Fruit fly (Drosophila melanogaster): Measurements from ENCODE around the gene CG31176.
A peak's percentile ranks its signal among the peaks of the same experiment; 100 is the strongest.

Gene CG31176

DNA sequence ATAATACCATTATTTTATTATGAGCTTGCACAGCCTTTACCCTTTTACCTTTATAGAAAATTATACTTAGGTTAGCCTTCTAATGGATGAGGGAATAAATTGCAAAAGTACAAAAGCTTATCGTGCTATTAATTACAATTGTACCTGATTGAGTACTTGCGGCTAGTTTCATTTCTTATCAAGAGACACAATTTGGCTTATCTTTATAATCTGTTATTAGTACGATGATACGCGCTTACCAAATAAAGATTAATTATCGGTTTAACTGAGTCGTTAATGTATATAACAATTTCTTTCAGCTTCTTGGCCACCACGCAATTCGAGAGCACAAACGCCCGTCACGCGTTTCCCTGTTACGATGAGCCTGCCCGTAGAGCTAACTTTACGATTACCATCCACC is 26.4 kb upstream of the CG31176 start:
- no peak for TF ChIP-seq Hr96 (GFP tag; optimal IDR thresholded peaks at IDR 0.05)
- TF ChIP-seq cic (GFP tag; optimal IDR thresholded peaks at IDR 0.05) = peak; percentile 0
- TF ChIP-seq Mnt (GFP tag; optimal IDR thresholded peaks at IDR 0.05) = no peak
- TF ChIP-seq CG33017 (tag; optimal IDR thresholded peaks at IDR 0.05) = no peak
- no peak for TF ChIP-seq toe (GFP tag; optimal IDR thresholded peaks at IDR 0.05)
- TF ChIP-seq CG5204 (GFP tag; optimal IDR thresholded peaks at IDR 0.05) = no peak
- TF ChIP-seq cnc (optimal IDR thresholded peaks at IDR 0.05) = no peak
- no peak for TF ChIP-seq CG11617 (GFP tag; optimal IDR thresholded peaks at IDR 0.05)

DNA sequence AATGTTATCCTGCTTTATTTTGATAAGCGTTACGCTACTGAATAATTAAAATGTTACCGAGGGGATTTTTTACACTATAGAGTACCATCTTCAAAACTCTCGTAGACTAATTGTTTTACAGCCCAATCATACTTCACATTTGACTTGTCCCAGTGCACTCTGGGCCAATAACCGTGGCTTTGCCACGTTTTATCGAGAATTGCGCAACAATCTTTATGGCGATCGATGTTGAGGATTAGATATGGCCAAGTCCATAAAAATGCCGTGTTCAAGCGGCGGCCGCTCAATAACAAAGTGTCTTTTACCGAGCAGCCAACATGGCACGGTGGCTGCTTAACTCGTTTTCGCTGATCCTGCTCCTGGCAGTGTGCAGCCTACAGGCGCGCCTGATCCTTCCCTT is 25.5 kb upstream of the CG31176 start, which contains the start of gene CG31343:
TSS of gene CG31343 (plus strand) at position 279 of the 400 bp plus-strand sequence.
- TF ChIP-seq tj (GFP tag; optimal IDR thresholded peaks at IDR 0.05) (no peak), Hr96 (GFP tag; optimal IDR thresholded peaks at IDR 0.05) (no peak), kay (GFP tag; ENCODE audit: borderline replicate concordance) (no peak), cic (GFP tag; optimal IDR thresholded peaks at IDR 0.05) (no peak), CG33017 (tag; optimal IDR thresholded peaks at IDR 0.05) (no peak), CG1620 (GFP tag; optimal IDR thresholded peaks at IDR 0.05) (no peak), ovo (GFP tag; optimal IDR thresholded peaks at IDR 0.05) (no peak), CG7101 (tag; optimal IDR thresholded peaks at IDR 0.05) (no peak), CG14711 (tag; optimal IDR thresholded peaks at IDR 0.05) (no peak), cnc (optimal IDR thresholded peaks at IDR 0.05) (no peak), Mnt (GFP tag; optimal IDR thresholded peaks at IDR 0.05) (no peak), CG11617 (GFP tag; optimal IDR thresholded peaks at IDR 0.05) (no peak), pad (GFP tag; optimal IDR thresholded peaks at IDR 0.05) (no peak), toe (GFP tag; optimal IDR thresholded peaks at IDR 0.05) (no peak), Crg-1 (GFP tag; optimal IDR thresholded peaks at IDR 0.05) (no peak), Clk (GFP tag; optimal IDR thresholded peaks at IDR 0.05) (no peak), CG5204 (GFP tag; optimal IDR thresholded peaks at IDR 0.05) (no peak), bab1 (GFP tag; optimal IDR thresholded peaks at IDR 0.05) (no peak), CG7045 (GFP tag; optimal IDR thresholded peaks at IDR 0.05) (no peak), CG12768 (GFP tag; optimal IDR thresholded peaks at IDR 0.05) (no peak)

DNA sequence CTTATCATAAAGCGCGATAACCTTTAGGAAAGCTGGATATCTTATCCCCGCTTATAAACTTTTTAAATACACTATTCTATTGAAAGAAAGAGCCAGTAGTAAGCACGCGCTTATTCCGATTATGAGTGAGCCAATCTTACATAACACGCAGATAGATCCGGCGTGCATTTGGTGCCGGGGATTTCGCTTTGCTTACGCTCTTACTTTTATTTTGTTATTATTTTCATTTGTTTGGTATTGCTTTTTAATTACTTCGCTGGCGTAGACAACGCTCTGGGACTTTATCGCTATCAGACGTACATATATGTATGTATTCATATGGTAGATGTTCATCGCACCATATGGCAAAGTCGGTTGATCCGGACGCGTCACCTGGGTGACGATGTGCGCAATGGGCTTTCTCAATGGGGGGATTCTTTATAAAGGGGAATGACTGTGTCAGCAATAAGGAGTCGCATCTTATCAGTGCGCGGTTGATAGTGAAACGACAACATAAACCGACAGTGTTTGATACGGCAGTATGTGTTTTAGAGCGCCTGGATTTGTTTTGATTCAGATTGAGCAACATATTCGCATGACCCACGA is 21.4 kb upstream of the CG31176 start:
- TF ChIP-seq tj (GFP tag; optimal IDR thresholded peaks at IDR 0.05) = peak; percentile 51
- TF ChIP-seq pad (GFP tag; optimal IDR thresholded peaks at IDR 0.05) = peak; percentile 5
- TF ChIP-seq cic (GFP tag; optimal IDR thresholded peaks at IDR 0.05) = peak; percentile 72
- no peak for TF ChIP-seq Crg-1 (GFP tag; optimal IDR thresholded peaks at IDR 0.05)
- peak; percentile 95 for TF ChIP-seq kay (GFP tag; ENCODE audit: borderline replicate concordance)

DNA sequence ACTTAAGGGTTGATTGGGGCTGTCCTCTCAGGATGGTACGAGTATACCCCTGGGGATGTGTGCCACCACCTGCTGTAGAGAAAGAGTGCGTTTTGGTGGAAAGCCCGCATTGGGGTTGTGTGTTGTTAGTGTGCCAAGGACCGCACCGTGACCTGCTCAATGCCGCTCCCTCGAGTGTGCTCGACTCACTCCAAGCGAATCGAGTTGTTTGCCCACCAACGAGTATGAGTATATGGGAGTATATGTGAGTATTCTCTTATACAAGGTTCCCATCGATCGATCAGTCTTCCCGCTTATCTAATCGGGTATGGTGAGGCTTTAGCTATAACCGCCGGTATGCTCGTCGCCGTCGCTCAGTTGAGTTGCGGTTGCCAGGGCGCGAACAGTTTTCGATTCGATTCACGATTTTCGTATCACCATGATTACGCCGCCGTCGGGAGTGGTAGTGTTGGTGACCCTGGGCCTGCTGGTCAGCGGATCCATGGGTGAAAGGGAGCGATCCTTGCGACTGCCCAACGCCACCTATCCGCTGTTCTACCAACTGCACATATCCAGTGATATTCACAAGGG is 20.4 kb upstream of the CG31176 start, which contains the start of gene CG5849:
TSS of gene CG5849 (plus strand) at position 356 of the 570 bp plus-strand sequence.
- TF ChIP-seq Mnt (GFP tag; optimal IDR thresholded peaks at IDR 0.05) (peak; percentile 22), CG33017 (tag; optimal IDR thresholded peaks at IDR 0.05) (no peak)

DNA sequence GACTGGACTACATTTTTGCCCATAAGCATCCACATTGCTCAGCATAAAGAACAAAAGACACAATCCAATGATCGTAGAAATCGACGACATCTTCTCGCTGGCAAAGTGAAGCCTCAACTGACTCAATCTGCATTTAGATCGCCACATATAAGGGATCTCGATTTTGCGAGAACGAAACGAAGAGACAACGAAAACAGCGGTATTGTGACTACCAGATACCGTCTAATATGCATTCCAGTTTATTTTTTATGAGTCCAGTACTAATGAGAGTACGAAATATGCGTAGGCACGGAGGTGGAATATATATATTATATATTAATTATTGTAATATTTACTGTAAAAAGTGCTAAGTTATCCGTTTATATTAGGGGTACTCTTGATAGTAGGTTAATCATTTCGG is 19.6 kb upstream of the CG31176 start, which contains the start of gene CG34034:
TSS of gene CG34034 (minus strand) at position 101 of the 400 bp plus-strand sequence.
- TF ChIP-seq CG5204 (GFP tag; optimal IDR thresholded peaks at IDR 0.05) (no peak), Crg-1 (GFP tag; optimal IDR thresholded peaks at IDR 0.05) (no peak), CG7101 (tag; optimal IDR thresholded peaks at IDR 0.05) (no peak), kay (GFP tag; ENCODE audit: borderline replicate concordance) (no peak), ovo (GFP tag; optimal IDR thresholded peaks at IDR 0.05) (no peak), cic (GFP tag; optimal IDR thresholded peaks at IDR 0.05) (no peak), Mnt (GFP tag; optimal IDR thresholded peaks at IDR 0.05) (no peak), CG7045 (GFP tag; optimal IDR thresholded peaks at IDR 0.05) (no peak), Hr96 (GFP tag; optimal IDR thresholded peaks at IDR 0.05) (no peak), cnc (optimal IDR thresholded peaks at IDR 0.05) (no peak), bab1 (GFP tag; optimal IDR thresholded peaks at IDR 0.05) (no peak), CG1620 (GFP tag; optimal IDR thresholded peaks at IDR 0.05) (no peak), CG14711 (tag; optimal IDR thresholded peaks at IDR 0.05) (no peak), Clk (GFP tag; optimal IDR thresholded peaks at IDR 0.05) (no peak), CG11617 (GFP tag; optimal IDR thresholded peaks at IDR 0.05) (no peak), pad (GFP tag; optimal IDR thresholded peaks at IDR 0.05) (no peak), CG12768 (GFP tag; optimal IDR thresholded peaks at IDR 0.05) (no peak), toe (GFP tag; optimal IDR thresholded peaks at IDR 0.05) (no peak), tj (GFP tag; optimal IDR thresholded peaks at IDR 0.05) (no peak), CG33017 (tag; optimal IDR thresholded peaks at IDR 0.05) (no peak)

DNA sequence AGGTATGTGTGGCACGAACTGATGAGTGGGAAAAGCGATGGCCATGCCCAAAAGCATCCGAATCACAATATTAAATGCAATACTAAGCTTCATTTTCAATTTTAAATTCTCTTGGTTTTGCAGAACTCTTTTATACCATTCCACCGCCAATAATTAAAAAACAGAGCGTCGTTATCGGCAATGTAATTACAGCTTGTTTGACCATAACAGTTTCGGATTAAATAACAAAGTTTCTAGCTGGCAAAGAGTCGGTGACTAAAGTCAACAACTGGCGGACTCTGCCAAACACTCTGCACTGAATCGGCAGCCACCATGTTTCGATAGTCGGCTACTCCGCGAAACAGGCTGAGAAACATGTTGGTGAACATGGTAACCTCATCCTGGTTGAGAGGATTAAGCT is 17.8 kb upstream of the CG31176 start, which contains the start of gene CG42870:
TSS of gene CG42870 (minus strand) at position 101 of the 400 bp plus-strand sequence.
- TF ChIP-seq cnc (optimal IDR thresholded peaks at IDR 0.05) (no peak), bab1 (GFP tag; optimal IDR thresholded peaks at IDR 0.05) (no peak), CG33017 (tag; optimal IDR thresholded peaks at IDR 0.05) (no peak), CG12768 (GFP tag; optimal IDR thresholded peaks at IDR 0.05) (no peak), Mnt (GFP tag; optimal IDR thresholded peaks at IDR 0.05) (no peak), CG7045 (GFP tag; optimal IDR thresholded peaks at IDR 0.05) (no peak), ovo (GFP tag; optimal IDR thresholded peaks at IDR 0.05) (no peak), tj (GFP tag; optimal IDR thresholded peaks at IDR 0.05) (no peak)

DNA sequence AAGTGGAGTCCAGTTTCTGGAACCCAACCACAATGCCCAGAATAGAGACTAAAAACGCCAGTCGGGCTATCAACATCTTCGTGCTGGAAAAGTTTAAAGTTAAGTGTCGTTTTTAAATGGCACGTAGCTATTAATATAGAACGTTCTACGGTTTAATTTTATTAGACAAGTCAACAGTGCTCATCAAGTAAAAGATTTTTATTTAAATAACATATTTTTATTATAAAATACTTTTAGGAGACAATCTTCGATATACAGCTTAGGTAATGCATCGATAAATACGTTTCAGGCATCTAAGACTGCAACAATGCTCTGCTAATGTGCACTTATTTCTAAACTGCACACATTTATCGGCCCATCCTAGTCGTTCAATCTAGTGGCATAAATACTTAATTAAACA is 17.3 kb upstream of the CG31176 start, which contains the start of gene CG42869:
TSS of gene CG42869 (minus strand) at position 101 of the 400 bp plus-strand sequence.
- TF ChIP-seq CG1620 (GFP tag; optimal IDR thresholded peaks at IDR 0.05) (no peak), pad (GFP tag; optimal IDR thresholded peaks at IDR 0.05) (no peak), Mnt (GFP tag; optimal IDR thresholded peaks at IDR 0.05) (no peak), kay (GFP tag; ENCODE audit: borderline replicate concordance) (no peak), CG14711 (tag; optimal IDR thresholded peaks at IDR 0.05) (no peak)

Data from whole organism, adult.